Fruit fly (Drosophila melanogaster) whole organism, embryonic: ENCODE results near the gene CG17450.

Experiments used
- Atf6 ChIP-seq: fragments of 200-800 bp; sonication (Bioruptor generic); IDR thresholded peaks from 2 replicates; pipeline ENCODE4 v1.3.6; 2022; ENCODE audit warnings: missing biosample characterization, missing genetic modification characterization
- CG11247 ChIP-seq: fragments of 200-800 bp; sonication (Bioruptor generic); IDR thresholded peaks from 2 replicates; pipeline ENCODE4 v1.3.6; 2022; ENCODE audit warnings: missing biosample characterization, missing genetic modification characterization
- CG11456 ChIP-seq: fragments of 200-800 bp; sonication (Bioruptor generic); IDR thresholded peaks from 3 replicates; pipeline ENCODE4 v1.3.6; 2022; ENCODE audit warnings: missing biosample characterization, missing genetic modification characterization
- CG13775 ChIP-seq: fragments of 200-800 bp; sonication (Bioruptor generic); optimal IDR thresholded peaks from 3 replicates; lab custom pipeline; 2017; ENCODE audit warnings: missing biosample characterization, mild to moderate bottlenecking, missing genetic modification characterization
- CG1529 ChIP-seq: fragments of 200-800 bp; sonication (Bioruptor generic); optimal IDR thresholded peaks from 3 replicates; lab custom pipeline; 2018; ENCODE audit warnings: missing biosample characterization, missing genetic modification characterization
- CG15479 ChIP-seq: fragments of 200-800 bp; sonication (Bioruptor generic); optimal IDR thresholded peaks from 3 replicates; lab custom pipeline; 2019; ENCODE audit warnings: missing biosample characterization, mild to moderate bottlenecking, missing genetic modification characterization, moderate library complexity
- CG15601 ChIP-seq: fragments of 200-800 bp; sonication (Bioruptor generic); optimal IDR thresholded peaks from 3 replicates; lab custom pipeline; 2019; ENCODE audit warnings: missing biosample characterization, mild to moderate bottlenecking, missing genetic modification characterization, moderate library complexity
- CG1647 ChIP-seq: fragments of 200-800 bp; sonication (Bioruptor generic); optimal IDR thresholded peaks from 3 replicates; lab custom pipeline; 2016; ENCODE audit warnings: missing biosample characterization, missing genetic modification characterization
- CG3163 ChIP-seq: fragments of 200-800 bp; sonication (Bioruptor generic); optimal IDR thresholded peaks from 3 replicates; lab custom pipeline; 2016; ENCODE audit warnings: missing biosample characterization, missing genetic modification characterization
- CG3838 ChIP-seq: fragments of 200-800 bp; sonication (Bioruptor generic); optimal IDR thresholded peaks from 3 replicates; lab custom pipeline; 2016; ENCODE audit warnings: missing biosample characterization, missing genetic modification characterization
- CG4820 ChIP-seq: fragments of 200-800 bp; sonication (Bioruptor generic); optimal IDR thresholded peaks from 3 replicates; lab custom pipeline; 2016; ENCODE audit warnings: missing biosample characterization, missing genetic modification characterization
- CG5245 ChIP-seq: fragments of 200-800 bp; sonication (Bioruptor generic); optimal IDR thresholded peaks from 3 replicates; lab custom pipeline; 2016; ENCODE audit warnings: missing biosample characterization, missing genetic modification characterization
- CG7372 ChIP-seq: fragments of 200-800 bp; sonication (Bioruptor generic); IDR thresholded peaks from 2 replicates; pipeline ENCODE4 v1.3.6; 2022; ENCODE audit warnings: missing biosample characterization, missing genetic modification characterization
- CG7556 ChIP-seq: fragments of 200-800 bp; sonication (Bioruptor generic); optimal IDR thresholded peaks from 2 replicates; lab custom pipeline; 2017; ENCODE audit warnings: missing biosample characterization, mild to moderate bottlenecking, missing genetic modification characterization
- CG9215 ChIP-seq: fragments of 200-800 bp; sonication (Bioruptor generic); IDR thresholded peaks from 2 replicates; pipeline ENCODE4 v1.3.6; 2022; ENCODE audit warnings: missing biosample characterization, missing genetic modification characterization
- CG9727 ChIP-seq: fragments of 200-800 bp; sonication (Bioruptor generic); optimal IDR thresholded peaks from 3 replicates; lab custom pipeline; 2017; ENCODE audit warnings: missing biosample characterization, mild to moderate bottlenecking, missing genetic modification characterization
- Camta ChIP-seq: fragments of 200-800 bp; sonication (Bioruptor generic); optimal IDR thresholded peaks from 2 replicates; lab custom pipeline; 2016; ENCODE audit warnings: missing biosample characterization, missing genetic modification characterization
- Drgx ChIP-seq: fragments of 200-800 bp; sonication (Bioruptor generic); IDR thresholded peaks from 2 replicates; pipeline ENCODE4 v1.3.6; 2022; ENCODE audit warnings: missing biosample characterization, missing genetic modification characterization
- E2f1 ChIP-seq: fragments of 200-800 bp; sonication (Bioruptor generic); IDR thresholded peaks from 2 replicates; pipeline ENCODE4 v1.3.6; 2022; ENCODE audit warnings: missing biosample characterization, missing genetic modification characterization
- Fer3 ChIP-seq: fragments of 200-800 bp; sonication (Bioruptor generic); optimal IDR thresholded peaks from 2 replicates; lab custom pipeline; 2018; ENCODE audit warnings: missing biosample characterization, mild to moderate bottlenecking, missing genetic modification characterization, moderate library complexity
- H2.0 ChIP-seq: fragments of 200-800 bp; sonication (Bioruptor generic); IDR thresholded peaks from 2 replicates; pipeline ENCODE4 v1.3.6; 2022; ENCODE audit warnings: missing biosample characterization, missing genetic modification characterization
- Hey ChIP-seq: fragments of 200-800 bp; sonication (Bioruptor generic); optimal IDR thresholded peaks from 3 replicates; lab custom pipeline; 2018; ENCODE audit warnings: missing biosample characterization, mild to moderate bottlenecking, missing genetic modification characterization
- NK7.1 ChIP-seq: fragments of 200-800 bp; sonication (Bioruptor generic); optimal IDR thresholded peaks from 3 replicates; lab custom pipeline; 2016; ENCODE audit warnings: missing biosample characterization, missing genetic modification characterization
- NfI ChIP-seq: fragments of 200-800 bp; sonication (Bioruptor generic); optimal IDR thresholded peaks from 3 replicates; lab custom pipeline; 2018; ENCODE audit warnings: missing biosample characterization, mild to moderate bottlenecking, missing genetic modification characterization, moderate library complexity
- Taf1 ChIP-seq: fragments of 200-800 bp; sonication (Bioruptor generic); IDR thresholded peaks from 2 replicates; pipeline ENCODE4 v1.3.6; 2022; ENCODE audit warnings: missing biosample characterization, missing genetic modification characterization
- Tbp ChIP-seq: fragments of >200 bp; optimal IDR thresholded peaks from 2 replicates; lab custom pipeline; 2018; ENCODE audit warnings: missing biosample characterization, missing genetic modification characterization
- bsh ChIP-seq, 2 experiments: fragments of 200-800 bp; sonication (Bioruptor generic); optimal IDR thresholded peaks; 2 replicates each; lab custom pipeline; 2017 to 2018; ENCODE audit warnings: mild to moderate bottlenecking in 2 of 2, missing biosample characterization in 2 of 2, missing genetic modification characterization in 2 of 2, moderate library complexity in 1 of 2
- dimm ChIP-seq: fragments of 200-800 bp; sonication (Bioruptor generic); IDR thresholded peaks from 2 replicates; pipeline ENCODE4 v1.3.6; 2022; ENCODE audit warnings: missing biosample characterization, missing genetic modification characterization
- emc ChIP-seq: fragments of 200-800 bp; sonication (Bioruptor generic); optimal IDR thresholded peaks from 2 replicates; lab custom pipeline; 2016; ENCODE audit warnings: missing biosample characterization, missing genetic modification characterization
- gcm ChIP-seq: fragments of 200-800 bp; sonication (Bioruptor generic); optimal IDR thresholded peaks from 2 replicates; lab custom pipeline; 2019; ENCODE audit warnings: missing biosample characterization, mild to moderate bottlenecking, missing genetic modification characterization, moderate library complexity
- grn ChIP-seq: fragments of 200-800 bp; sonication (Bioruptor generic); optimal IDR thresholded peaks from 3 replicates; lab custom pipeline; 2017; ENCODE audit warnings: missing biosample characterization, missing genetic modification characterization
- hbn ChIP-seq: fragments of 200-800 bp; sonication (Bioruptor generic); IDR thresholded peaks from 2 replicates; pipeline ENCODE4 v1.3.6; 2022; ENCODE audit warnings: missing biosample characterization, missing genetic modification characterization; ENCODE audit not compliant: partially characterized antibody
- hth ChIP-seq: fragments of >200 bp; optimal IDR thresholded peaks from 2 replicates; lab custom pipeline; 2017; ENCODE audit warnings: inconsistent platforms
- kay ChIP-seq: fragments of 200-800 bp; sonication (Bioruptor generic); optimal IDR thresholded peaks from 2 replicates; lab custom pipeline; 2016; ENCODE audit warnings: missing biosample characterization, missing genetic modification characterization
- nom ChIP-seq: fragments of 200-800 bp; sonication (Bioruptor generic); optimal IDR thresholded peaks from 2 replicates; lab custom pipeline; 2017; ENCODE audit warnings: missing biosample characterization, missing genetic modification characterization, mild to moderate bottlenecking, moderate library complexity, missing genetic modification reagents
- pho ChIP-seq: fragments of 200-800 bp; sonication (Bioruptor generic); optimal IDR thresholded peaks from 2 replicates; lab custom pipeline; 2016; ENCODE audit warnings: missing biosample characterization, missing genetic modification characterization
- pita ChIP-seq: fragments of 200-800 bp; sonication (Bioruptor generic); optimal IDR thresholded peaks from 2 replicates; lab custom pipeline; 2017; ENCODE audit warnings: missing biosample characterization, mild to moderate bottlenecking, missing genetic modification characterization
- sc ChIP-seq, 3 experiments: fragments of >200 bp in 2 of 3; fragments of 200-800 bp in 1 of 3; sonication (Bioruptor generic) in 1 of 3; optimal IDR thresholded peaks; 2 replicates in 2 of 3; 3 replicates in 1 of 3; lab custom pipeline; 2017; ENCODE audit warnings: mild to moderate bottlenecking in 1 of 3, missing biosample characterization in 1 of 3, missing genetic modification characterization in 1 of 3, missing genetic modification reagents in 1 of 3
- sima ChIP-seq: fragments of 200-800 bp; sonication (Bioruptor generic); optimal IDR thresholded peaks from 2 replicates; lab custom pipeline; 2016; ENCODE audit warnings: missing biosample characterization, missing genetic modification characterization
- slbo ChIP-seq: fragments of 200-800 bp; sonication (Bioruptor generic); IDR thresholded peaks from 2 replicates; pipeline ENCODE4 v1.3.6; 2022; ENCODE audit warnings: missing biosample characterization, missing genetic modification characterization
- trem ChIP-seq: fragments of 200-800 bp; optimal IDR thresholded peaks from 3 replicates; lab custom pipeline; 2019; ENCODE audit warnings: missing biosample characterization, mild to moderate bottlenecking, missing genetic modification characterization, moderate library complexity
- twi ChIP-seq: fragments of 200-800 bp; optimal IDR thresholded peaks from 2 replicates; lab custom pipeline; 2019; ENCODE audit warnings: missing biosample characterization, mild to moderate bottlenecking, missing genetic modification characterization, moderate library complexity
- tx ChIP-seq: fragments of 200-800 bp; sonication (Bioruptor generic); optimal IDR thresholded peaks from 2 replicates; lab custom pipeline; 2016; ENCODE audit warnings: missing biosample characterization, missing genetic modification characterization
- wek ChIP-seq: fragments of 200-800 bp; sonication (Bioruptor generic); optimal IDR thresholded peaks from 3 replicates; lab custom pipeline; 2018; ENCODE audit warnings: missing biosample characterization, mild to moderate bottlenecking, missing genetic modification characterization, moderate library complexity
- wor ChIP-seq: fragments of 200-800 bp; sonication (Bioruptor generic); IDR thresholded peaks from 2 replicates; pipeline ENCODE4 v1.3.6; 2022; ENCODE audit warnings: missing biosample characterization, missing genetic modification characterization

CG17450 gene

dm6 chrX:21593907-21594306 lies 14.8 kb downstream of the CG17450 start (continued):
- TF ChIP-seq slbo (GFP tag; lab: Robert Waterston, UW) (peak; percentile 78), H2.0 (GFP tag; lab: Robert Waterston, UW) (peak; percentile 63), CG7372 (GFP tag; lab: Robert Waterston, UW) (peak; percentile 71), CG1647 (GFP tag; lab: Kevin White, UChicago) (peak; percentile 78), CG11247 (peak; percentile 73), Tbp (no peak), Hey (tag; lab: Kevin White, UChicago) (no peak), gcm (peak; percentile 63), Taf1 (peak; percentile 60; the same call in 1 of the 2 replicates), sima (GFP tag; lab: Kevin White, UChicago) (peak; percentile 33), hth (lab: Kevin White, UChicago) (no peak), sc (optimal IDR thresholded peaks at IDR 0.05; lab: Kevin White, UChicago) (no peak), sc (GFP tag; optimal IDR thresholded peaks at IDR 0.05; lab: Kevin White, UChicago) (peak; percentile 84), wor (GFP tag; lab: Robert Waterston, UW) (peak; percentile 82), pita (GFP tag; lab: Kevin White, UChicago) (no peak), grn (GFP tag; lab: Kevin White, UChicago) (no peak), CG4820 (GFP tag; lab: Kevin White, UChicago) (peak; percentile 89), Atf6 (GFP tag; lab: Robert Waterston, UW) (peak; percentile 55; the same call in 1 of the 2 replicates), NfI (GFP tag; lab: Kevin White, UChicago) (peak; percentile 72), NK7.1 (peak; percentile 47), emc (peak; percentile 7), CG1529 (GFP tag; lab: Kevin White, UChicago) (peak; percentile 70), CG9215 (GFP tag; lab: Robert Waterston, UW) (peak; percentile 48; the same call in 1 of the 2 replicates), pho (peak; percentile 38), CG13775 (GFP tag; lab: Kevin White, UChicago) (peak; percentile 80), trem (tag; lab: Kevin White, UChicago) (peak; percentile 86), CG3838 (GFP tag; lab: Kevin White, UChicago) (peak; percentile 21), Camta (GFP tag; lab: Kevin White, UChicago) (peak; percentile 67), hbn (GFP tag; lab: Robert Waterston, UW) (no peak), CG5245 (GFP tag; lab: Kevin White, UChicago) (peak; percentile 83), CG15601 (peak; percentile 67), wek (peak; percentile 18), twi (tag; lab: Kevin White, UChicago) (peak; percentile 71), CG9727 (GFP tag; lab: Kevin White, UChicago) (peak; percentile 78), CG7556 (GFP tag; lab: Kevin White, UChicago) (peak; percentile 70), E2f1 (GFP tag; lab: Robert Waterston, UW) (peak; percentile 73)

DNA sequence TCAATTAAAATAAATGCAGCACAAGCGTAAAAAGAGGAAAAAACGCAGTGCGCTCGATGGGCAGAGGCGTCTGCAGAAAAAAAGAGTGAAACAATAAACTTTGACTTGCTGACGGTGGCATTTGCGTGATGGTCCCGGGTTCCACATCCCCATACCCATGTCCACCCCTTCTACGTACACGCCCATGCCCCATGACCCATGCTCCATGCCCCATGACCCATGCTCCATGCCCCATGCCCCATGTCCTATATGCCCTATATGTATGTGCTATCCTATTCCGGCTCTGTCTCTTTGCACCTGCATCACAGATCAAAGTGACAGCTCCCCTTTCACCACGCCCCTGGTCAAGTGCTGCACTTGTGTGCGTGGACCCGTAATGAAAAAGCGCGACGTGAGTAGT lies 16.7 kb downstream of the CG17450 start:
- TF ChIP-seq CG11456 = no peak
- peak; percentile 51 for TF ChIP-seq nom (GFP tag; lab: Kevin White, UChicago)
- TF ChIP-seq CG3163 (GFP tag; lab: Kevin White, UChicago) = no peak
- no peak for TF ChIP-seq dimm
- no peak for TF ChIP-seq tx (GFP tag; lab: Kevin White, UChicago)
- no peak for TF ChIP-seq Taf1
- no peak for TF ChIP-seq CG15479 (GFP tag; lab: Kevin White, UChicago)
- peak in 1 of 2 experiments; percentile 38 for TF ChIP-seq bsh (GFP tag; optimal IDR thresholded peaks at IDR 0.05; lab: Kevin White, UChicago)
- no peak for TF ChIP-seq kay (GFP tag; lab: Kevin White, UChicago)
- TF ChIP-seq Fer3 (tag; lab: Kevin White, UChicago) = no peak
- TF ChIP-seq Drgx (GFP tag; lab: Robert Waterston, UW) = peak; percentile 27; the same call in 1 of the 2 replicates
